Fruit fly (Drosophila melanogaster) whole organism, embryonic: ENCODE measurements around the gene Spx.

Experiments
- Abd-B ChIP-seq: fragments of 200-800 bp; sonication (Bioruptor generic); optimal IDR thresholded peaks from 2 replicates; lab custom pipeline; 2018; ENCODE audit warnings: missing biosample characterization, mild to moderate bottlenecking, missing genetic modification characterization, moderate library complexity
- CG10209 ChIP-seq: fragments of 200-800 bp; sonication (Bioruptor generic); optimal IDR thresholded peaks from 3 replicates; lab custom pipeline; 2017; ENCODE audit warnings: missing biosample characterization, mild to moderate bottlenecking, missing genetic modification characterization, missing genetic modification reagents
- CG10366 ChIP-seq: fragments of 200-800 bp; sonication (Bioruptor generic); IDR thresholded peaks from 2 replicates; pipeline ENCODE4 v1.3.6; 2022; ENCODE audit warnings: missing biosample characterization, missing genetic modification characterization
- CG10979 ChIP-seq: fragments of 200-800 bp; sonication (Bioruptor generic); optimal IDR thresholded peaks from 2 replicates; lab custom pipeline; 2018; ENCODE audit warnings: missing biosample characterization, mild to moderate bottlenecking, missing genetic modification characterization, moderate library complexity
- CG11085 ChIP-seq: fragments of 200-800 bp; sonication (Bioruptor generic); IDR thresholded peaks from 2 replicates; pipeline ENCODE4 v1.3.6; 2022; ENCODE audit warnings: missing biosample characterization, missing genetic modification characterization
- CG12236 ChIP-seq: fragments of 200-800 bp; sonication (Bioruptor generic); optimal IDR thresholded peaks from 2 replicates; lab custom pipeline; 2016; ENCODE audit warnings: missing biosample characterization, missing genetic modification characterization
- CG13424 ChIP-seq: fragments of 200-800 bp; sonication (Bioruptor generic); optimal IDR thresholded peaks from 2 replicates; lab custom pipeline; 2019; ENCODE audit warnings: missing biosample characterization, mild to moderate bottlenecking, missing genetic modification characterization, moderate library complexity
- CG15696 ChIP-seq: fragments of 200-800 bp; sonication (Bioruptor generic); optimal IDR thresholded peaks from 2 replicates; lab custom pipeline; 2019; ENCODE audit warnings: missing biosample characterization, mild to moderate bottlenecking, missing genetic modification characterization, moderate library complexity
- CG17359 ChIP-seq: fragments of 200-800 bp; sonication (Bioruptor generic); optimal IDR thresholded peaks from 3 replicates; lab custom pipeline; 2018; ENCODE audit warnings: missing biosample characterization, mild to moderate bottlenecking, missing genetic modification characterization, moderate library complexity
- CG17361 ChIP-seq: fragments of 200-800 bp; sonication (Bioruptor generic); IDR thresholded peaks from 3 replicates; pipeline ENCODE4 v1.3.6; 2022; ENCODE audit warnings: missing biosample characterization, missing genetic modification characterization
- CG1832 ChIP-seq: fragments of 200-800 bp; sonication (Bioruptor generic); optimal IDR thresholded peaks from 2 replicates; lab custom pipeline; 2017; ENCODE audit warnings: missing biosample characterization, mild to moderate bottlenecking, missing genetic modification characterization, inconsistent platforms
- CG18599 ChIP-seq: fragments of 200-800 bp; sonication (Bioruptor generic); optimal IDR thresholded peaks from 3 replicates; lab custom pipeline; 2017; ENCODE audit warnings: missing biosample characterization, missing genetic modification characterization, mild to moderate bottlenecking, moderate library complexity, missing genetic modification reagents
- CG32767 ChIP-seq: fragments of 200-800 bp; sonication (Bioruptor generic); IDR thresholded peaks from 2 replicates; pipeline ENCODE4 v1.3.6; 2022; ENCODE audit warnings: missing biosample characterization, missing genetic modification characterization
- CG34422 ChIP-seq: fragments of 200-800 bp; sonication (Bioruptor generic); IDR thresholded peaks from 3 replicates; pipeline ENCODE4 v1.3.6; 2022; ENCODE audit warnings: missing biosample characterization, missing genetic modification characterization
- CG42726 ChIP-seq: fragments of 200-800 bp; sonication (Bioruptor generic); IDR thresholded peaks from 2 replicates; pipeline ENCODE4 v1.3.6; 2022; ENCODE audit warnings: missing biosample characterization, missing genetic modification characterization; ENCODE audit not compliant: partially characterized antibody
- CG4328 ChIP-seq: fragments of 200-800 bp; sonication (Bioruptor generic); optimal IDR thresholded peaks from 3 replicates; lab custom pipeline; 2017; ENCODE audit warnings: missing biosample characterization, missing genetic modification reagents, missing genetic modification characterization
- CG43689 ChIP-seq: fragments of 200-800 bp; sonication (Bioruptor generic); IDR thresholded peaks from 2 replicates; pipeline ENCODE4 v1.3.6; 2022; ENCODE audit warnings: missing biosample characterization, missing genetic modification characterization
- CG4404 ChIP-seq: fragments of 200-800 bp; sonication (Bioruptor generic); IDR thresholded peaks from 2 replicates; pipeline ENCODE4 v1.3.6; 2022; ENCODE audit warnings: missing biosample characterization, missing genetic modification characterization
- CG4424 ChIP-seq: fragments of 200-800 bp; sonication (Bioruptor generic); optimal IDR thresholded peaks from 3 replicates; lab custom pipeline; 2016; ENCODE audit warnings: missing biosample characterization, missing genetic modification characterization
- CG6791 ChIP-seq: fragments of 200-800 bp; sonication (Bioruptor generic); IDR thresholded peaks from 3 replicates; pipeline ENCODE4 v1.3.6; 2022; ENCODE audit warnings: missing biosample characterization, missing genetic modification characterization; ENCODE audit not compliant: partially characterized antibody
- CG8089 ChIP-seq: fragments of 200-800 bp; sonication (Bioruptor generic); optimal IDR thresholded peaks from 3 replicates; lab custom pipeline; 2016; ENCODE audit warnings: missing biosample characterization, missing genetic modification characterization
- Deaf1 ChIP-seq: fragments of 200-800 bp; optimal IDR thresholded peaks from 3 replicates; lab custom pipeline; 2019; ENCODE audit warnings: missing biosample characterization, mild to moderate bottlenecking, missing genetic modification characterization, moderate library complexity
- Dll ChIP-seq: fragments of 200-800 bp; sonication (Bioruptor generic); IDR thresholded peaks from 4 replicates; pipeline ENCODE4 v1.3.6; 2022; ENCODE audit warnings: missing biosample characterization, missing genetic modification characterization; ENCODE audit not compliant: partially characterized antibody
- Gug ChIP-seq: fragments of 200-800 bp; sonication (Bioruptor generic); IDR thresholded peaks from 4 replicates; pipeline ENCODE4 v1.3.6; 2022; ENCODE audit warnings: missing biosample characterization, missing genetic modification characterization
- Hey ChIP-seq: fragments of 200-800 bp; sonication (Bioruptor generic); optimal IDR thresholded peaks from 3 replicates; lab custom pipeline; 2018; ENCODE audit warnings: missing biosample characterization, mild to moderate bottlenecking, missing genetic modification characterization
- Hr51 ChIP-seq, 2 experiments: fragments of 200-800 bp; sonication (Bioruptor generic); optimal IDR thresholded peaks; 2 replicates in 1 of 2; 3 replicates in 1 of 2; lab custom pipeline; 2016 to 2018; ENCODE audit warnings: missing biosample characterization in 2 of 2, missing genetic modification characterization in 2 of 2, mild to moderate bottlenecking in 1 of 2, moderate library complexity in 1 of 2
- Lim3 ChIP-seq: fragments of 200-800 bp; sonication (Bioruptor generic); IDR thresholded peaks from 2 replicates; pipeline ENCODE4 v1.3.6; 2022; ENCODE audit warnings: missing biosample characterization, missing genetic modification characterization
- Mrtf ChIP-seq: fragments of 200-800 bp; sonication (Bioruptor generic); IDR thresholded peaks from 3 replicates; pipeline ENCODE4 v1.3.6; 2022; ENCODE audit warnings: missing biosample characterization, missing genetic modification characterization
- Myb ChIP-seq: fragments of 200-800 bp; sonication (Bioruptor generic); optimal IDR thresholded peaks from 2 replicates; lab custom pipeline; 2016; ENCODE audit warnings: missing biosample characterization, missing genetic modification characterization
- Rfx ChIP-seq: fragments of 200-800 bp; sonication (Bioruptor generic); IDR thresholded peaks from 2 replicates; pipeline ENCODE4 v1.3.6; 2022; ENCODE audit warnings: missing biosample characterization, missing genetic modification characterization
- Side ChIP-seq: fragments of 200-800 bp; sonication (Bioruptor generic); optimal IDR thresholded peaks from 2 replicates; lab custom pipeline; 2016; ENCODE audit warnings: missing biosample characterization, missing genetic modification characterization
- Sin3A ChIP-seq: fragments of >200 bp; optimal IDR thresholded peaks from 2 replicates; lab custom pipeline; 2018
- Sry-β ChIP-seq: fragments of 200-800 bp; sonication (Bioruptor generic); optimal IDR thresholded peaks from 2 replicates; lab custom pipeline; 2018; ENCODE audit warnings: missing biosample characterization, mild to moderate bottlenecking, missing genetic modification characterization, moderate library complexity
- Stat92E ChIP-seq, 3 experiments: fragments of >200 bp in 2 of 3; fragments of 200-800 bp in 1 of 3; sonication (Bioruptor generic) in 1 of 3; optimal IDR thresholded peaks; 2 replicates each; lab custom pipeline; 2017 to 2019; ENCODE audit warnings: missing biosample characterization in 3 of 3, missing genetic modification characterization in 3 of 3, mild to moderate bottlenecking in 1 of 3, moderate library complexity in 1 of 3
- amos ChIP-seq: fragments of 200-800 bp; sonication (Bioruptor generic); IDR thresholded peaks from 2 replicates; pipeline ENCODE4 v1.3.6; 2022; ENCODE audit warnings: missing biosample characterization, missing genetic modification characterization; ENCODE audit not compliant: partially characterized antibody
- aop ChIP-seq: fragments of 200-800 bp; sonication (Bioruptor generic); IDR thresholded peaks from 2 replicates; pipeline ENCODE4 v1.3.6; 2022; ENCODE audit warnings: missing biosample characterization, missing genetic modification characterization
- ase ChIP-seq: fragments of 200-800 bp; sonication (Bioruptor generic); IDR thresholded peaks from 3 replicates; pipeline ENCODE4 v1.3.6; 2022; ENCODE audit warnings: missing biosample characterization, missing genetic modification characterization
- br ChIP-seq: fragments of >200 bp; optimal IDR thresholded peaks from 2 replicates; lab custom pipeline; 2017
- caup ChIP-seq: fragments of 200-800 bp; sonication (Bioruptor generic); optimal IDR thresholded peaks from 3 replicates; lab custom pipeline; 2017; ENCODE audit warnings: missing biosample characterization, mild to moderate bottlenecking, missing genetic modification characterization, moderate library complexity; ENCODE audit not compliant: severe bottlenecking
- chif ChIP-seq, 2 experiments: fragments of 200-800 bp; sonication (Bioruptor generic); optimal IDR thresholded peaks; 3 replicates each; lab custom pipeline; 2016; ENCODE audit warnings: missing biosample characterization in 2 of 2, missing genetic modification characterization in 2 of 2
- insv ChIP-seq, 2 experiments: fragments of 200-800 bp; sonication (Bioruptor generic); optimal IDR thresholded peaks; 3 replicates each; lab custom pipeline; 2016 to 2018; ENCODE audit warnings: missing biosample characterization in 2 of 2, missing genetic modification characterization in 2 of 2
- knrl ChIP-seq: fragments of 200-800 bp; sonication (Bioruptor generic); IDR thresholded peaks from 3 replicates; pipeline ENCODE4 v1.3.6; 2022; ENCODE audit warnings: missing biosample characterization, missing genetic modification characterization; ENCODE audit not compliant: partially characterized antibody
- repo ChIP-seq: fragments of 200-800 bp; sonication (Bioruptor generic); optimal IDR thresholded peaks from 2 replicates; lab custom pipeline; 2016; ENCODE audit warnings: missing biosample characterization, missing genetic modification characterization
- sens-2 ChIP-seq: fragments of 200-800 bp; sonication (Bioruptor generic); IDR thresholded peaks from 2 replicates; pipeline ENCODE4 v1.3.6; 2022; ENCODE audit warnings: missing biosample characterization, missing genetic modification characterization
- shn ChIP-seq: fragments of 200-800 bp; sonication (Bioruptor generic); optimal IDR thresholded peaks from 3 replicates; lab custom pipeline; 2016; ENCODE audit warnings: missing biosample characterization, missing genetic modification characterization
- sna ChIP-seq: fragments of 200-800 bp; sonication (Bioruptor generic); IDR thresholded peaks from 2 replicates; pipeline ENCODE4 v1.3.6; 2022; ENCODE audit warnings: missing biosample characterization, missing genetic modification characterization; ENCODE audit not compliant: partially characterized antibody
- sob ChIP-seq: fragments of 200-800 bp; sonication (Bioruptor generic); IDR thresholded peaks from 2 replicates; pipeline ENCODE4 v1.3.6; 2022; ENCODE audit warnings: missing biosample characterization, missing genetic modification characterization
- ssp ChIP-seq: fragments of 200-800 bp; sonication (Bioruptor generic); IDR thresholded peaks from 2 replicates; pipeline ENCODE4 v1.3.6; 2022; ENCODE audit warnings: missing biosample characterization, missing genetic modification characterization
- tin ChIP-seq: fragments of 200-800 bp; sonication (Bioruptor generic); optimal IDR thresholded peaks from 3 replicates; lab custom pipeline; 2016; ENCODE audit warnings: missing biosample characterization, missing genetic modification characterization
- tll ChIP-seq, 2 experiments: fragments of 200-800 bp in 1 of 2; fragments of >200 bp in 1 of 2; sonication (Bioruptor generic) in 1 of 2; optimal IDR thresholded peaks; 2 replicates each; lab custom pipeline; 2017 to 2019; ENCODE audit warnings: missing biosample characterization in 2 of 2, missing genetic modification characterization in 2 of 2, mild to moderate bottlenecking in 1 of 2, moderate library complexity in 1 of 2
- trem ChIP-seq: fragments of 200-800 bp; optimal IDR thresholded peaks from 3 replicates; lab custom pipeline; 2019; ENCODE audit warnings: missing biosample characterization, mild to moderate bottlenecking, missing genetic modification characterization, moderate library complexity

Spx gene

dm6 chrX:6260900-6261299 is 5.3 kb downstream of the Spx start, which contains the start of gene Josd (continued):
- no peak for TF ChIP-seq CG17361 (GFP tag; lab: Robert Waterston, UW)
- TF ChIP-seq caup (GFP tag; lab: Kevin White, UChicago) = no peak
- TF ChIP-seq CG4328 = no peak
- TF ChIP-seq sna (GFP tag; lab: Robert Waterston, UW) = peak; percentile 69; the same call in 1 of the 2 replicates
- TF ChIP-seq insv (GFP tag; optimal IDR thresholded peaks at IDR 0.05; lab: Kevin White, UChicago) = no peak
- no peak for TF ChIP-seq CG8089 (GFP tag; lab: Kevin White, UChicago)
- TF ChIP-seq Rfx (GFP tag; lab: Robert Waterston, UW) = peak; percentile 50
- peak; percentile 68; the same call in 1 of the 2 replicates for TF ChIP-seq CG42726 (GFP tag; lab: Robert Waterston, UW)
- no peak for TF ChIP-seq CG1832 (GFP tag; lab: Kevin White, UChicago)
- TF ChIP-seq CG4424 (GFP tag; lab: Kevin White, UChicago) = no peak
- TF ChIP-seq CG6791 = peak; percentile 83
- TF ChIP-seq ssp (GFP tag; lab: Robert Waterston, UW) = no peak
- TF ChIP-seq CG13424 = no peak
- TF ChIP-seq CG18599 = no peak
- TF ChIP-seq CG17359 (tag; lab: Kevin White, UChicago) = no peak
- TF ChIP-seq Myb = peak; percentile 75
- no peak for TF ChIP-seq CG15696 (tag; lab: Kevin White, UChicago)
- peak; percentile 87 for TF ChIP-seq Dll
- TF ChIP-seq repo (GFP tag; lab: Kevin White, UChicago) = no peak
- TF ChIP-seq Side (GFP tag; lab: Kevin White, UChicago) = no peak
- TF ChIP-seq Hr51 (GFP tag; optimal IDR thresholded peaks at IDR 0.05; lab: Kevin White, UChicago) = no peak
- TF ChIP-seq CG43689 (GFP tag; lab: Robert Waterston, UW) = no peak
- TF ChIP-seq shn = no peak
- no peak for TF ChIP-seq sob (GFP tag; lab: Robert Waterston, UW)
- TF ChIP-seq Hey (tag; lab: Kevin White, UChicago) = no peak
- no peak for TF ChIP-seq chif (GFP tag; optimal IDR thresholded peaks at IDR 0.05; lab: Kevin White, UChicago)
- TF ChIP-seq knrl = peak; percentile 85
- no peak for TF ChIP-seq Mrtf
- no peak for TF ChIP-seq CG4404 (GFP tag; lab: Robert Waterston, UW)
- no peak for TF ChIP-seq Gug (GFP tag; lab: Robert Waterston, UW)
- no peak for TF ChIP-seq CG10979 (tag; lab: Kevin White, UChicago)
- no peak for TF ChIP-seq ase (GFP tag; lab: Robert Waterston, UW)
- TF ChIP-seq Deaf1 = no peak
- TF ChIP-seq CG32767 (GFP tag; lab: Robert Waterston, UW) = no peak
- no peak for TF ChIP-seq Sry-β (GFP tag; lab: Kevin White, UChicago)
- TF ChIP-seq Stat92E (GFP tag; optimal IDR thresholded peaks at IDR 0.05; lab: Kevin White, UChicago) = no peak
- TF ChIP-seq trem (tag; lab: Kevin White, UChicago) = peak; percentile 6
- TF ChIP-seq Sin3A (lab: Kevin White, UChicago) = no peak
- TF ChIP-seq tll (GFP tag; optimal IDR thresholded peaks at IDR 0.05; lab: Kevin White, UChicago) = no peak
- 0 out of 3 replicates have a peak, but pooled peaks have one; percentile 11 for TF ChIP-seq CG34422 (GFP tag; lab: Robert Waterston, UW)
- TF ChIP-seq Lim3 (GFP tag; lab: Robert Waterston, UW) = no peak
- no peak for TF ChIP-seq CG10209 (GFP tag; lab: Kevin White, UChicago)
- no peak for TF ChIP-seq Abd-B (GFP tag; lab: Kevin White, UChicago)
- TF ChIP-seq aop (GFP tag; lab: Robert Waterston, UW) = no peak
- no peak for TF ChIP-seq tin
- TF ChIP-seq CG12236 = no peak
- no peak for TF ChIP-seq CG11085
- no peak for TF ChIP-seq CG10366 (GFP tag; lab: Robert Waterston, UW)
- no peak for TF ChIP-seq br
- TF ChIP-seq sens-2 (GFP tag; lab: Robert Waterston, UW) = no peak
- TF ChIP-seq amos (GFP tag; lab: Robert Waterston, UW) = peak; percentile 92
